Worm (Caenorhabditis elegans) whole organism, L1 larva: ENCODE measurements around the gene Y51H7C.13.

ENCODE experiments used
- C16A3.4 ChIP-seq: fragments of 150-350 bp; optimal IDR thresholded peaks from 2 replicates; lab custom pipeline; 2014; ENCODE audit warnings: missing biosample characterization, missing genetic modification characterization
- ama-1 ChIP-seq: fragments of 150-350 bp; optimal IDR thresholded peaks from 2 replicates; lab custom pipeline; 2014
- blmp-1 ChIP-seq: fragments of 150-350 bp; optimal IDR thresholded peaks from 2 replicates; lab custom pipeline; 2014; ENCODE audit warnings: missing biosample characterization, missing genetic modification characterization
- ceh-82 ChIP-seq, 3 experiments: fragments of 150-350 bp in 1 of 3; sonication (generic microtip) in 2 of 3; optimal IDR thresholded peaks; 2 replicates each; lab custom pipeline; 2014 to 2017; ENCODE audit warnings: missing biosample characterization in 3 of 3, missing genetic modification characterization in 3 of 3
- ceh-90 ChIP-seq: sonication (generic microtip); optimal IDR thresholded peaks from 2 replicates; lab custom pipeline; 2016; ENCODE audit warnings: missing genetic modification characterization, missing compliant biosample characterization
- dpl-1 ChIP-seq, 3 experiments: fragments of 150-350 bp in 2 of 3; sonication (generic microtip) in 1 of 3; optimal IDR thresholded peaks; 2 replicates each; lab custom pipeline; 2014 to 2017; ENCODE audit warnings: missing biosample characterization in 3 of 3, missing genetic modification characterization in 3 of 3, missing genetic modification reagents in 3 of 3
- dsc-1 ChIP-seq: sonication (generic microtip); optimal IDR thresholded peaks from 2 replicates; lab custom pipeline; 2016; ENCODE audit warnings: mild to moderate bottlenecking, missing genetic modification characterization, missing compliant biosample characterization
- efl-1 ChIP-seq, 4 experiments: fragments of 150-350 bp; optimal IDR thresholded peaks in 3 of 4; peaks in 1 of 4; 1 replicate in 1 of 4; 2 replicates in 3 of 4; lab custom pipeline; 2014; ENCODE audit warnings: missing biosample characterization in 2 of 4, missing genetic modification characterization in 2 of 4, missing genetic modification reagents in 2 of 4
- efl-3 ChIP-seq: fragments of 200-800 bp; sonication (Bioruptor generic); optimal IDR thresholded peaks from 2 replicates; lab custom pipeline; 2018; ENCODE audit warnings: mild to moderate bottlenecking, missing genetic modification characterization, missing compliant biosample characterization
- egl-13 ChIP-seq: sonication (generic microtip); optimal IDR thresholded peaks from 2 replicates; lab custom pipeline; 2016; ENCODE audit warnings: missing genotype, missing genetic modification reagents, missing genetic modification characterization, missing compliant biosample characterization
- egl-27 ChIP-seq, 2 experiments: fragments of 150-350 bp in 1 of 2; sonication (generic microtip); optimal IDR thresholded peaks; 3 replicates each; lab custom pipeline; 2017 to 2018; ENCODE audit warnings: missing biosample characterization in 2 of 2, missing genetic modification characterization in 2 of 2, missing genetic modification reagents in 2 of 2
- elt-2 ChIP-seq: sonication (generic microtip); optimal IDR thresholded peaks from 2 replicates; lab custom pipeline; 2016; ENCODE audit warnings: missing genetic modification characterization, mild to moderate bottlenecking, inconsistent platforms, missing compliant biosample characterization, missing genetic modification reagents
- elt-3 ChIP-seq, 6 experiments: fragments of 150-350 bp in 1 of 6; sonication (generic microtip); optimal IDR thresholded peaks; 2 replicates each; lab custom pipeline; 2017 to 2018; ENCODE audit warnings: missing biosample characterization in 6 of 6, missing genetic modification characterization in 6 of 6, inconsistent platforms in 1 of 6
- ets-5 ChIP-seq: fragments of 200-800 bp; sonication (Bioruptor generic); IDR thresholded peaks from 2 replicates; pipeline ENCODE4 v1.3.6; 2022; ENCODE audit warnings: missing genetic modification characterization, missing compliant biosample characterization
- fkh-4 ChIP-seq: sonication (generic microtip); optimal IDR thresholded peaks from 2 replicates; lab custom pipeline; 2016; ENCODE audit warnings: missing compliant biosample characterization, missing genetic modification characterization, borderline replicate concordance
- fkh-8 ChIP-seq: sonication (generic microtip); optimal IDR thresholded peaks from 2 replicates; lab custom pipeline; 2016; ENCODE audit warnings: mild to moderate bottlenecking, missing genetic modification characterization, missing compliant biosample characterization
- hlh-17 ChIP-seq: fragments of 200-800 bp; sonication (Bioruptor generic); optimal IDR thresholded peaks from 2 replicates; lab custom pipeline; 2018; ENCODE audit warnings: missing genetic modification characterization, mild to moderate bottlenecking, missing compliant biosample characterization, moderate library complexity, borderline replicate concordance
- irx-1 ChIP-seq: sonication (generic microtip); optimal IDR thresholded peaks from 2 replicates; lab custom pipeline; 2016; ENCODE audit warnings: missing genetic modification characterization, missing compliant biosample characterization
- isw-1 ChIP-seq: fragments of 200-800 bp; sonication (Bioruptor generic); IDR thresholded peaks from 2 replicates; pipeline ENCODE4 v1.3.6; 2022; ENCODE audit warnings: missing genetic modification characterization, missing compliant biosample characterization
- lin-14 ChIP-seq: fragments of 200-800 bp; sonication (Bioruptor generic); optimal IDR thresholded peaks from 2 replicates; lab custom pipeline; 2018; ENCODE audit warnings: mild to moderate bottlenecking, missing genetic modification characterization, moderate library complexity, missing compliant biosample characterization
- lin-15B ChIP-seq: fragments of 150-350 bp; sonication (generic microtip); optimal IDR thresholded peaks from 3 replicates; lab custom pipeline; 2014; ENCODE audit warnings: missing biosample characterization, missing genetic modification characterization
- lin-35 ChIP-seq, 2 experiments: fragments of 150-350 bp; optimal IDR thresholded peaks; 2 replicates each; lab custom pipeline; 2014; ENCODE audit warnings: missing biosample characterization in 2 of 2, missing genetic modification characterization in 2 of 2, missing genetic modification reagents in 2 of 2
- lir-3 ChIP-seq: sonication (generic microtip); optimal IDR thresholded peaks from 2 replicates; lab custom pipeline; 2016; ENCODE audit warnings: mild to moderate bottlenecking, missing genetic modification characterization, moderate library complexity, missing compliant biosample characterization; ENCODE audit not compliant: poor library complexity
- mdl-1 ChIP-seq, 2 experiments: fragments of 150-350 bp; optimal IDR thresholded peaks; 2 replicates each; lab custom pipeline; 2014 to 2017; ENCODE audit warnings: missing biosample characterization in 2 of 2, missing genetic modification characterization in 2 of 2, inconsistent platforms in 1 of 2
- mef-2 ChIP-seq: fragments of 150-350 bp; optimal IDR thresholded peaks from 2 replicates; lab custom pipeline; 2014; ENCODE audit warnings: missing biosample characterization, missing genetic modification characterization
- mep-1 ChIP-seq: fragments of 150-350 bp; optimal IDR thresholded peaks from 2 replicates; lab custom pipeline; 2014; ENCODE audit warnings: missing biosample characterization, missing genetic modification characterization
- nhr-19 ChIP-seq: fragments of 200-800 bp; sonication (Bioruptor generic); conservative IDR thresholded peaks from 2 replicates; pipeline ENCODE4 v1.3.6; 2022; ENCODE audit warnings: missing genetic modification characterization, missing compliant biosample characterization
- nhr-20 ChIP-seq: sonication (generic microtip); optimal IDR thresholded peaks from 2 replicates; lab custom pipeline; 2016; ENCODE audit warnings: mild to moderate bottlenecking, missing genetic modification characterization, missing compliant biosample characterization
- nhr-237 ChIP-seq: fragments of 150-350 bp; optimal IDR thresholded peaks from 2 replicates; lab custom pipeline; 2014; ENCODE audit warnings: missing biosample characterization, missing genetic modification characterization
- nhr-71 ChIP-seq: sonication (generic microtip); optimal IDR thresholded peaks from 2 replicates; lab custom pipeline; 2016; ENCODE audit warnings: mild to moderate bottlenecking, missing genetic modification characterization, moderate library complexity, missing compliant biosample characterization
- nhr-77 ChIP-seq: fragments of 150-350 bp; optimal IDR thresholded peaks from 2 replicates; lab custom pipeline; 2014; ENCODE audit warnings: missing biosample characterization, missing genetic modification characterization
- nhr-90 ChIP-seq: sonication (generic microtip); optimal IDR thresholded peaks from 2 replicates; lab custom pipeline; 2016; ENCODE audit warnings: mild to moderate bottlenecking, missing genetic modification characterization, missing compliant biosample characterization; ENCODE audit not compliant: poor library complexity
- pax-3 ChIP-seq: fragments of 200-800 bp; sonication (Bioruptor generic); optimal IDR thresholded peaks from 2 replicates; lab custom pipeline; 2018; ENCODE audit warnings: mild to moderate bottlenecking, missing genetic modification characterization, moderate library complexity, missing compliant biosample characterization
- pqm-1 ChIP-seq: sonication (generic microtip); optimal IDR thresholded peaks from 3 replicates; lab custom pipeline; 2017; ENCODE audit warnings: missing biosample characterization, missing genetic modification characterization
- snpc-4 ChIP-seq: fragments of 150-350 bp; optimal IDR thresholded peaks from 2 replicates; lab custom pipeline; 2014; ENCODE audit warnings: missing biosample characterization, missing genetic modification characterization
- snu-23 ChIP-seq: sonication (generic microtip); optimal IDR thresholded peaks from 2 replicates; lab custom pipeline; 2016; ENCODE audit warnings: missing genetic modification characterization, missing compliant biosample characterization
- sup-37 ChIP-seq: fragments of 200-800 bp; sonication (Bioruptor generic); optimal IDR thresholded peaks from 2 replicates; lab custom pipeline; 2018; ENCODE audit warnings: mild to moderate bottlenecking, missing genetic modification characterization, missing compliant biosample characterization
- tbx-2 ChIP-seq: sonication (generic microtip); optimal IDR thresholded peaks from 2 replicates; lab custom pipeline; 2016; ENCODE audit warnings: missing genetic modification characterization, missing compliant biosample characterization
- unc-130 ChIP-seq: fragments of 150-350 bp; optimal IDR thresholded peaks from 2 replicates; lab custom pipeline; 2017; ENCODE audit warnings: missing biosample characterization, missing genetic modification characterization, inconsistent platforms
- unc-98 ChIP-seq: fragments of 200-800 bp; sonication (Bioruptor generic); IDR thresholded peaks from 2 replicates; pipeline ENCODE4 v1.3.6; 2022; ENCODE audit warnings: missing genetic modification characterization, missing compliant biosample characterization
- xbp-1 ChIP-seq: sonication (generic microtip); optimal IDR thresholded peaks from 2 replicates; lab custom pipeline; 2016; ENCODE audit warnings: missing genetic modification characterization, missing compliant biosample characterization
- zag-1 ChIP-seq: fragments of 150-350 bp; optimal IDR thresholded peaks from 2 replicates; lab custom pipeline; 2014; ENCODE audit warnings: missing biosample characterization, missing genetic modification characterization
- zip-4 ChIP-seq: fragments of 200-800 bp; sonication (Bioruptor generic); optimal IDR thresholded peaks from 2 replicates; lab custom pipeline; 2018; ENCODE audit warnings: mild to moderate bottlenecking, missing genetic modification characterization, moderate library complexity, missing compliant biosample characterization
- ztf-4 ChIP-seq: fragments of 150-350 bp; optimal IDR thresholded peaks from 2 replicates; lab custom pipeline; 2014; ENCODE audit warnings: missing biosample characterization, missing genetic modification characterization

Gene Y51H7C.13

DNA sequence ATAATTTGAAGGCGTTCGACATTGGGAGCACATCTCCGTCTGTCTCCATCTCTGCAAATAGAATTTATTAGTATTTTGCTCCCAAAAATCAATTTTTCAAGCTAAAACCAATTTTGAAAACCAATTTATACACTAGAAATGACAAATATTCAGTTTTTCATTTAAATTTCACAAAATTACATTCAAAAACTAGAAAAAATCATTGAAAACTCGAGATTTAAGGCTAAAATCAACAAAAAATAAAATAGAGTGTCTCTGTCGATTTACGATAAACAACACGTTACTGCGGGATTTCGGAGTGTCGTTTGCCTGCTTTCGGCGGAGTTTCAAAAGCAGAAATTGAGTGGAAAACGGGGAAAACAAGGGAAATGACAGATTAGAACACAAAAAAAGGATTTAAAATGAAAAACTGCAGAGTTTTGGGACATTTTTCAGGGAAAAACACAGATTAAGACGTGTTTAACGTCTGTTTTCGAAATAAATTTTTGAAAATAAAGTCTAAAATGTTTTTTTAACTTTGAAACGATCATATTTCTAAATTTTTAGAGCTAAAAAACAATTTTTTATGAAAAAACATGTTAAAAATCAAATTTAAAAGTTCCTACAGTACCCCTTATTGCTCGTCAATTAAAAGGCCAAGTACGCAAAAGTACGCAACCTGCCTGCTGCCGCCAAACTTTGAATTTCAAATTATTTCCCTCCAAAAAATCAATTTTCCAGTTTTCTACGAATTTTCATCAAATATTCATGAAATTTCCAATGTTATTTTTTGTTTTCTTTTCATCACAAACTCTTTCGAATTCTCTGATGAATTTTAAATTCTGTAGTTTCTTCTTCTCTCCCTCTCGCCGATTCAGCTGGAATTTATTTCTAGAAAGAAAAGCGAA lies 28.7 kb downstream of the Y51H7C.13 start, which contains the start of gene nol-6 (continued):
- TF ChIP-seq nhr-77 (tag; lab: Kevin White, UChicago) (peak; percentile 9), nhr-237 (tag; lab: Kevin White, UChicago) (no peak), nhr-20 (tag; lab: Kevin White, UChicago) (peak; percentile 67), lin-15B (tag; lab: Kevin White, UChicago) (peak; percentile 26), lin-14 (GFP tag; lab: Kevin White, UChicago) (no peak), ama-1 (lab: Kevin White, UChicago) (no peak), mdl-1 (tag; optimal IDR thresholded peaks at IDR 0.05; lab: Kevin White, UChicago) (peak in 1 of 2 experiments; percentile 10), dpl-1 (GFP tag; optimal IDR thresholded peaks at IDR 0.05; lab: Kevin White, UChicago) (peak; percentile 82 to 94 (median 92)), irx-1 (no peak), pqm-1 (no peak), snpc-4 (tag; lab: Kevin White, UChicago) (no peak), fkh-4 (no peak), tbx-2 (tag; lab: Kevin White, UChicago) (peak; percentile 41), hlh-17 (no peak), blmp-1 (tag; lab: Kevin White, UChicago) (peak; percentile 30), snu-23 (peak; percentile 53), ztf-4 (no peak), nhr-71 (tag; lab: Kevin White, UChicago) (no peak), zip-4 (GFP tag; lab: Kevin White, UChicago) (no peak), unc-98 (GFP tag; lab: Robert Waterston, UW) (no peak), elt-3 (tag; optimal IDR thresholded peaks at IDR 0.05; lab: Kevin White, UChicago) (peak in 1 of 6 experiments; percentile 13), lir-3 (tag; lab: Kevin White, UChicago) (no peak), ceh-82 (tag; optimal IDR thresholded peaks at IDR 0.05; lab: Kevin White, UChicago) (peak in 2 of 3 experiments; percentile 6 to 47), unc-130 (tag; lab: Kevin White, UChicago) (peak; percentile 19), isw-1 (GFP tag; lab: Robert Waterston, UW) (peak; percentile 39), nhr-90 (tag; lab: Kevin White, UChicago) (peak; percentile 12), xbp-1 (peak; percentile 24), pax-3 (tag; lab: Kevin White, UChicago) (no peak), efl-1 (optimal IDR thresholded peaks at IDR 0.05; lab: Kevin White, UChicago) (peak; percentile 92 to 93), efl-1 (GFP tag; optimal IDR thresholded peaks at IDR 0.05 in 1 of 2; lab: Kevin White, UChicago) (peak; percentile 92 to 99)

DNA sequence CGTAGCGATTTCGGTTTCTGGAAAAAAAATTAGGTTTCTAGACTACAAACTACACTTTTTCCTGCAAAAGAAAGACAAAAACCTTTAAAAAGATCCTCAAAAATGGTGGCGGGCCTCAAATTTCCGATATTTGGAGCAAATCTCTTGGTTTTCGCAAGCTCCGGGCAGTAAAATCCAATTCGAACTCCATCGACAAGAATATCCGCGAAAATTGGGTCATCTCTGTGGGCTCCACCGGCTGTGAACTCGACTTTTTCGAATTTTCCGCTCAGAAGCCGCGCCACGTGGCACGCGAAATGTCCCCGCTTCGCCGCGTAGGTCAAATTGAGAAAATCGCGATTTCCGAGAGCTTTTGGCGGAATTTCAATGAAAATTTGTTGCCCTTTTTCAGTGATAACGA lies 29.6 kb downstream of the Y51H7C.13 start:
- no peak for TF ChIP-seq elt-2 (tag; lab: Kevin White, UChicago)
- no peak for TF ChIP-seq unc-130 (tag; lab: Kevin White, UChicago)
- TF ChIP-seq blmp-1 (tag; lab: Kevin White, UChicago): no peak
- no peak for TF ChIP-seq dsc-1
- no peak for TF ChIP-seq efl-1 (optimal IDR thresholded peaks at IDR 0.05; lab: Kevin White, UChicago)
- no peak for TF ChIP-seq efl-1 (GFP tag; optimal IDR thresholded peaks at IDR 0.05 in 1 of 2; lab: Kevin White, UChicago)
- TF ChIP-seq egl-27 (tag; optimal IDR thresholded peaks at IDR 0.05; lab: Kevin White, UChicago): no peak
- TF ChIP-seq efl-3: no peak
- TF ChIP-seq zag-1 (tag; lab: Kevin White, UChicago): no peak
- no peak for TF ChIP-seq fkh-8 (tag; lab: Kevin White, UChicago)
- TF ChIP-seq mef-2 (tag; lab: Kevin White, UChicago): no peak
- TF ChIP-seq C16A3.4 (tag; lab: Kevin White, UChicago): no peak
- TF ChIP-seq sup-37 (GFP tag; lab: Kevin White, UChicago): no peak
- no peak for TF ChIP-seq ceh-90 (tag; lab: Kevin White, UChicago)
- no peak for TF ChIP-seq ets-5 (GFP tag; lab: Robert Waterston, UW)
- no peak for TF ChIP-seq nhr-19 (GFP tag; lab: Robert Waterston, UW)
- TF ChIP-seq egl-13: no peak
- no peak for TF ChIP-seq snpc-4 (tag; lab: Kevin White, UChicago)
- no peak for TF ChIP-seq nhr-20 (tag; lab: Kevin White, UChicago)
- no peak for TF ChIP-seq mep-1 (tag; lab: Kevin White, UChicago)
- TF ChIP-seq lin-35 (GFP tag; optimal IDR thresholded peaks at IDR 0.05; lab: Kevin White, UChicago): no peak
